Fruit fly (Drosophila melanogaster) whole organism, embryonic: Measurements from ENCODE around the gene CG5445.

Experiments used
- Antp ChIP-seq: fragments of 200-800 bp; sonication (Bioruptor generic); optimal IDR thresholded peaks from 3 replicates; lab custom pipeline; 2016; ENCODE audit warnings: missing biosample characterization, missing genetic modification characterization
- BtbVII ChIP-seq: fragments of 200-800 bp; sonication (Bioruptor generic); optimal IDR thresholded peaks from 3 replicates; lab custom pipeline; 2017; ENCODE audit warnings: missing biosample characterization, mild to moderate bottlenecking, missing genetic modification characterization
- Bteb2 ChIP-seq: fragments of 200-800 bp; sonication (Bioruptor generic); optimal IDR thresholded peaks from 2 replicates; lab custom pipeline; 2016; ENCODE audit warnings: missing biosample characterization, missing genetic modification characterization
- C15 ChIP-seq: fragments of 200-800 bp; sonication (Bioruptor generic); IDR thresholded peaks from 3 replicates; pipeline ENCODE4 v1.3.6; 2022; ENCODE audit warnings: missing biosample characterization, missing genetic modification characterization
- CG10209 ChIP-seq: fragments of 200-800 bp; sonication (Bioruptor generic); optimal IDR thresholded peaks from 3 replicates; lab custom pipeline; 2017; ENCODE audit warnings: missing biosample characterization, mild to moderate bottlenecking, missing genetic modification characterization, missing genetic modification reagents
- CG10321 ChIP-seq: fragments of 200-800 bp; sonication (Bioruptor generic); IDR thresholded peaks from 2 replicates; pipeline ENCODE4 v1.3.6; 2022; ENCODE audit warnings: missing biosample characterization, missing genetic modification characterization
- CG10565 ChIP-seq: fragments of 200-800 bp; sonication (Bioruptor generic); optimal IDR thresholded peaks from 3 replicates; lab custom pipeline; 2016; ENCODE audit warnings: missing biosample characterization, mild to moderate bottlenecking, missing genetic modification characterization
- CG11093 ChIP-seq: fragments of 200-800 bp; sonication (Bioruptor generic); IDR thresholded peaks from 3 replicates; pipeline ENCODE4 v1.3.6; 2022; ENCODE audit warnings: missing biosample characterization, missing genetic modification characterization
- CG12219 ChIP-seq: fragments of 200-800 bp; sonication (Bioruptor generic); optimal IDR thresholded peaks from 3 replicates; lab custom pipeline; 2018; ENCODE audit warnings: missing biosample characterization, mild to moderate bottlenecking, missing genetic modification characterization
- CG12659 ChIP-seq: fragments of 200-800 bp; sonication (Bioruptor generic); optimal IDR thresholded peaks from 3 replicates; lab custom pipeline; 2017; ENCODE audit warnings: mild to moderate bottlenecking, missing biosample characterization, missing genetic modification reagents, missing genetic modification characterization
- CG13424 ChIP-seq: fragments of 200-800 bp; sonication (Bioruptor generic); optimal IDR thresholded peaks from 2 replicates; lab custom pipeline; 2019; ENCODE audit warnings: missing biosample characterization, mild to moderate bottlenecking, missing genetic modification characterization, moderate library complexity
- CG14014 ChIP-seq: fragments of 200-800 bp; sonication (Bioruptor generic); IDR thresholded peaks from 2 replicates; pipeline ENCODE4 v1.3.6; 2022; ENCODE audit warnings: missing biosample characterization, missing genetic modification characterization
- CG15514 ChIP-seq: fragments of 200-800 bp; sonication (Bioruptor generic); optimal IDR thresholded peaks from 3 replicates; lab custom pipeline; 2017; ENCODE audit warnings: missing biosample characterization, missing genetic modification characterization, mild to moderate bottlenecking, moderate library complexity, missing genetic modification reagents
- CG18262 ChIP-seq: fragments of 200-800 bp; optimal IDR thresholded peaks from 3 replicates; lab custom pipeline; 2019; ENCODE audit warnings: missing biosample characterization, mild to moderate bottlenecking, missing genetic modification characterization, moderate library complexity
- CG18476 ChIP-seq: fragments of 200-800 bp; sonication (Bioruptor generic); optimal IDR thresholded peaks from 2 replicates; lab custom pipeline; 2016; ENCODE audit warnings: missing biosample characterization, mild to moderate bottlenecking, missing genetic modification characterization
- CG31365 ChIP-seq: fragments of 200-800 bp; sonication (Bioruptor generic); optimal IDR thresholded peaks from 2 replicates; lab custom pipeline; 2018; ENCODE audit warnings: missing biosample characterization, mild to moderate bottlenecking, missing genetic modification characterization
- CG6813 ChIP-seq: fragments of 200-800 bp; sonication (Bioruptor generic); optimal IDR thresholded peaks from 2 replicates; lab custom pipeline; 2017; ENCODE audit warnings: missing biosample characterization, missing genetic modification characterization, mild to moderate bottlenecking, moderate library complexity, missing genetic modification reagents
- CG7839 ChIP-seq: fragments of 200-800 bp; sonication (Bioruptor generic); optimal IDR thresholded peaks from 3 replicates; lab custom pipeline; 2018; ENCODE audit warnings: missing biosample characterization, mild to moderate bottlenecking, missing genetic modification characterization, moderate library complexity
- CG9215 ChIP-seq: fragments of 200-800 bp; sonication (Bioruptor generic); IDR thresholded peaks from 2 replicates; pipeline ENCODE4 v1.3.6; 2022; ENCODE audit warnings: missing biosample characterization, missing genetic modification characterization
- CG9727 ChIP-seq: fragments of 200-800 bp; sonication (Bioruptor generic); optimal IDR thresholded peaks from 3 replicates; lab custom pipeline; 2017; ENCODE audit warnings: missing biosample characterization, mild to moderate bottlenecking, missing genetic modification characterization
- CHES-1-like ChIP-seq: fragments of 200-800 bp; sonication (Bioruptor generic); optimal IDR thresholded peaks from 2 replicates; lab custom pipeline; 2016; ENCODE audit warnings: missing biosample characterization, missing genetic modification characterization
- D19A ChIP-seq: fragments of 200-800 bp; optimal IDR thresholded peaks from 3 replicates; lab custom pipeline; 2019; ENCODE audit warnings: missing biosample characterization, mild to moderate bottlenecking, missing genetic modification characterization, moderate library complexity
- Deaf1 ChIP-seq: fragments of 200-800 bp; optimal IDR thresholded peaks from 3 replicates; lab custom pipeline; 2019; ENCODE audit warnings: missing biosample characterization, mild to moderate bottlenecking, missing genetic modification characterization, moderate library complexity
- Dek ChIP-seq: fragments of 200-800 bp; sonication (Bioruptor generic); optimal IDR thresholded peaks from 3 replicates; lab custom pipeline; 2019; ENCODE audit warnings: missing biosample characterization, mild to moderate bottlenecking, missing genetic modification characterization, moderate library complexity
- ERR ChIP-seq: fragments of 200-800 bp; sonication (Bioruptor generic); optimal IDR thresholded peaks from 2 replicates; lab custom pipeline; 2016; ENCODE audit warnings: missing biosample characterization, missing genetic modification characterization
- Hmx ChIP-seq: fragments of 200-800 bp; sonication (Bioruptor generic); optimal IDR thresholded peaks from 2 replicates; lab custom pipeline; 2016; ENCODE audit warnings: missing biosample characterization, missing genetic modification characterization
- Kr ChIP-seq: fragments of 200-800 bp; sonication (Bioruptor generic); optimal IDR thresholded peaks from 2 replicates; lab custom pipeline; 2017; ENCODE audit warnings: missing biosample characterization, mild to moderate bottlenecking, missing genetic modification characterization
- Mes4 ChIP-seq: fragments of 200-800 bp; sonication (Bioruptor generic); optimal IDR thresholded peaks from 2 replicates; lab custom pipeline; 2016; ENCODE audit warnings: missing biosample characterization, missing genetic modification characterization
- Nf-YA ChIP-seq: fragments of 200-800 bp; sonication (Bioruptor generic); IDR thresholded peaks from 2 replicates; pipeline ENCODE4 v1.3.6; 2022; ENCODE audit warnings: missing biosample characterization, missing genetic modification characterization
- PHDP ChIP-seq: fragments of 200-800 bp; sonication (Bioruptor generic); optimal IDR thresholded peaks from 3 replicates; lab custom pipeline; 2018; ENCODE audit warnings: missing biosample characterization, mild to moderate bottlenecking, missing genetic modification characterization, moderate library complexity
- YL-1 ChIP-seq: fragments of 200-800 bp; sonication (Bioruptor generic); optimal IDR thresholded peaks from 3 replicates; lab custom pipeline; 2017; ENCODE audit warnings: missing biosample characterization, mild to moderate bottlenecking, missing genetic modification characterization
- abd-A ChIP-seq: fragments of 200-800 bp; sonication (Bioruptor generic); optimal IDR thresholded peaks from 3 replicates; lab custom pipeline; 2019; ENCODE audit warnings: missing biosample characterization, mild to moderate bottlenecking, missing genetic modification characterization, moderate library complexity
- ase ChIP-seq: fragments of 200-800 bp; sonication (Bioruptor generic); IDR thresholded peaks from 3 replicates; pipeline ENCODE4 v1.3.6; 2022; ENCODE audit warnings: missing biosample characterization, missing genetic modification characterization
- ash1 ChIP-seq: fragments of 200-800 bp; sonication (Bioruptor generic); optimal IDR thresholded peaks from 2 replicates; lab custom pipeline; 2018; ENCODE audit warnings: missing biosample characterization, mild to moderate bottlenecking, missing genetic modification characterization
- bigmax ChIP-seq: fragments of 200-800 bp; sonication (Bioruptor generic); optimal IDR thresholded peaks from 2 replicates; lab custom pipeline; 2018; ENCODE audit warnings: missing biosample characterization, mild to moderate bottlenecking, missing genetic modification characterization
- bowl ChIP-seq: fragments of 200-800 bp; sonication (Bioruptor generic); IDR thresholded peaks from 2 replicates; pipeline ENCODE4 v1.3.6; 2022; ENCODE audit warnings: missing biosample characterization, missing genetic modification characterization
- cas ChIP-seq: fragments of 200-800 bp; sonication (Bioruptor generic); IDR thresholded peaks from 2 replicates; pipeline ENCODE4 v1.3.6; 2022; ENCODE audit warnings: missing biosample characterization, missing genetic modification characterization
- chm ChIP-seq: fragments of 200-800 bp; sonication (Bioruptor generic); IDR thresholded peaks from 2 replicates; pipeline ENCODE4 v1.3.6; 2022; ENCODE audit warnings: missing biosample characterization, missing genetic modification characterization
- chn ChIP-seq: fragments of 200-800 bp; sonication (Bioruptor generic); optimal IDR thresholded peaks from 2 replicates; lab custom pipeline; 2016; ENCODE audit warnings: missing biosample characterization, missing genetic modification characterization
- corto ChIP-seq: fragments of 200-800 bp; sonication (Bioruptor generic); optimal IDR thresholded peaks from 2 replicates; lab custom pipeline; 2016; ENCODE audit warnings: missing biosample characterization, mild to moderate bottlenecking, missing genetic modification characterization, moderate library complexity
- crol ChIP-seq: fragments of 200-800 bp; sonication (Bioruptor generic); IDR thresholded peaks from 2 replicates; pipeline ENCODE4 v1.3.6; 2022; ENCODE audit warnings: missing biosample characterization, missing genetic modification characterization
- ems ChIP-seq: fragments of 200-800 bp; sonication (Bioruptor generic); optimal IDR thresholded peaks from 3 replicates; lab custom pipeline; 2016; ENCODE audit warnings: missing biosample characterization, missing genetic modification characterization
- ewg ChIP-seq: fragments of 200-800 bp; sonication (Bioruptor generic); optimal IDR thresholded peaks from 3 replicates; lab custom pipeline; 2017; ENCODE audit warnings: mild to moderate bottlenecking, missing biosample characterization, missing genetic modification reagents, missing genetic modification characterization
- insv ChIP-seq, 2 experiments: fragments of 200-800 bp; sonication (Bioruptor generic); optimal IDR thresholded peaks; 3 replicates each; lab custom pipeline; 2016 to 2018; ENCODE audit warnings: missing biosample characterization in 2 of 2, missing genetic modification characterization in 2 of 2
- kah ChIP-seq: fragments of 200-800 bp; sonication (Bioruptor generic); optimal IDR thresholded peaks from 2 replicates; lab custom pipeline; 2018; ENCODE audit warnings: missing biosample characterization, mild to moderate bottlenecking, missing genetic modification characterization
- ken ChIP-seq: fragments of 200-800 bp; sonication (Bioruptor generic); IDR thresholded peaks from 3 replicates; pipeline ENCODE4 v1.3.6; 2022; ENCODE audit warnings: missing biosample characterization, missing genetic modification characterization
- lmd ChIP-seq: fragments of 200-800 bp; sonication (Bioruptor generic); IDR thresholded peaks from 2 replicates; pipeline ENCODE4 v1.3.6; 2022; ENCODE audit warnings: missing biosample characterization, missing genetic modification characterization
- run ChIP-seq: fragments of 200-800 bp; sonication (Bioruptor generic); optimal IDR thresholded peaks from 3 replicates; lab custom pipeline; 2018; ENCODE audit warnings: missing biosample characterization, mild to moderate bottlenecking, missing genetic modification characterization
- sens ChIP-seq: fragments of 200-800 bp; sonication (Bioruptor generic); peaks from one replicate; lab custom pipeline; 2016; ENCODE audit warnings: missing biosample characterization, missing genetic modification characterization
- sna ChIP-seq: fragments of 200-800 bp; sonication (Bioruptor generic); IDR thresholded peaks from 2 replicates; pipeline ENCODE4 v1.3.6; 2022; ENCODE audit warnings: missing biosample characterization, missing genetic modification characterization; ENCODE audit not compliant: partially characterized antibody
- vnd ChIP-seq: fragments of 200-800 bp; sonication (Bioruptor generic); IDR thresholded peaks from 3 replicates; pipeline ENCODE4 v1.3.6; 2022; ENCODE audit warnings: missing biosample characterization, missing genetic modification characterization; ENCODE audit not compliant: partially characterized antibody
- vvl ChIP-seq: fragments of 200-800 bp; sonication (Bioruptor generic); IDR thresholded peaks from 2 replicates; pipeline ENCODE4 v1.3.6; 2022; ENCODE audit warnings: missing biosample characterization, missing genetic modification characterization
- yki ChIP-seq: fragments of >200 bp; optimal IDR thresholded peaks from 3 replicates; lab custom pipeline; 2018

CG5445 gene

DNA sequence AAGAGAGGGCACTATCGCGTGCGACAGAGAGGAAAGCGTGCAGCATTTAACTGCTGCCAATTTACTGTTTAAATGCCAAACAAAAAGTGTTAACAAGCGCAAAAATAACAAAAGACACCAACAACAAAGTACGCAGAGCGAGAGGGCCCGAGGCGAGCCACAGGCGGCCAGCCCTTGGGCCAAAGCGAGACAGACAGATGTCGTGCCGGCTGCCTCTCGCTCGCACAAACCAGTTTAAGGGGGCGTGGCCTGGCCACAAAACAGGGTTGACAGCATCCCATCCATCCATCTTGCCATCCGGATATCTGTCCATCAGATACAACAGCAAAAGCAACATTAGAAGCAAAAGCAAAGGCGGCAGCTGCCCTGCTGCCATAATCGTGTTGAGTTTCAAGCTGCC is 31.1 kb downstream of the CG5445 start:
- TF ChIP-seq CG18262 (tag; lab: Kevin White, UChicago) (no peak), ash1 (no peak), CG31365 (tag; lab: Kevin White, UChicago) (no peak), Deaf1 (tag; lab: Kevin White, UChicago) (no peak), cas (GFP tag; lab: Robert Waterston, UW) (no peak), CHES-1-like (GFP tag; lab: Kevin White, UChicago) (no peak), CG9215 (no peak), Mes4 (no peak), ken (no peak), vnd (GFP tag; lab: Robert Waterston, UW) (no peak), run (tag; lab: Kevin White, UChicago) (no peak), D19A (no peak), Nf-YA (GFP tag; lab: Robert Waterston, UW) (no peak), CG10209 (GFP tag; lab: Kevin White, UChicago) (no peak), CG13424 (tag; lab: Kevin White, UChicago) (no peak), abd-A (peak; percentile 17), CG12659 (GFP tag; lab: Kevin White, UChicago) (no peak), lmd (no peak), ewg (GFP tag; lab: Kevin White, UChicago) (peak; percentile 21), CG14014 (no peak), CG15514 (GFP tag; lab: Kevin White, UChicago) (no peak), bowl (no peak), YL-1 (GFP tag; lab: Kevin White, UChicago) (no peak), insv (GFP tag; optimal IDR thresholded peaks at IDR 0.05; lab: Kevin White, UChicago) (no peak), CG12219 (GFP tag; lab: Kevin White, UChicago) (no peak), CG6813 (GFP tag; lab: Kevin White, UChicago) (no peak), ems (GFP tag; lab: Kevin White, UChicago) (no peak), Dek (tag; lab: Kevin White, UChicago) (no peak), C15 (GFP tag; lab: Robert Waterston, UW) (no peak), CG11093 (GFP tag; lab: Robert Waterston, UW) (no peak), vvl (0 out of 2 replicates have a peak, but pooled peaks have one; percentile 14), PHDP (no peak), yki (lab: Kevin White, UChicago) (no peak), chm (GFP tag; lab: Robert Waterston, UW) (no peak), BtbVII (GFP tag; lab: Kevin White, UChicago) (no peak), CG7839 (tag; lab: Kevin White, UChicago) (no peak), chn (GFP tag; lab: Kevin White, UChicago) (no peak), Antp (no peak), ERR (GFP tag; lab: Kevin White, UChicago) (no peak), ase (no peak), Bteb2 (GFP tag; lab: Kevin White, UChicago) (no peak), kah (GFP tag; lab: Kevin White, UChicago) (no peak), corto (GFP tag; lab: Kevin White, UChicago) (no peak), sens (GFP tag; lab: Kevin White, UChicago) (no peak), CG18476 (GFP tag; lab: Kevin White, UChicago) (no peak), Hmx (GFP tag; lab: Kevin White, UChicago) (no peak), Kr (GFP tag; lab: Kevin White, UChicago) (no peak), crol (GFP tag; lab: Robert Waterston, UW) (no peak), CG10565 (GFP tag; lab: Kevin White, UChicago) (no peak), sna (GFP tag; lab: Robert Waterston, UW) (no peak), CG9727 (GFP tag; lab: Kevin White, UChicago) (no peak), CG10321 (GFP tag; lab: Robert Waterston, UW) (peak; percentile 95), bigmax (GFP tag; lab: Kevin White, UChicago) (no peak)
